Fruit fly (Drosophila melanogaster): Measurements from ENCODE around the gene Ufd1.

- TF ChIP-seq CG8478 (optimal IDR thresholded peaks at IDR 0.05), result no peak
- TF ChIP-seq CTCF (optimal IDR thresholded peaks at IDR 0.05), result no peak
Observed at dm6 chr3L:11130535-11130934, 7.5 kb upstream of the Ufd1 start, which contains the start of gene nol.
